Fruit fly (Drosophila melanogaster): ENCODE data around the gene CG1647.

The CG1647 gene

dm6 chr3R:28819555-28820305 lies at the start of gene CG1647, which contains the start of gene CG1523 (continued):
- TF ChIP-seq ham (GFP tag; IDR thresholded peaks at IDR 0.05) (no peak), Dek (tag; optimal IDR thresholded peaks at IDR 0.05) (no peak), Stat92E (GFP tag; optimal IDR thresholded peaks at IDR 0.05) (no peak), CG17359 (tag; optimal IDR thresholded peaks at IDR 0.05) (no peak), ttk (GFP tag; IDR thresholded peaks at IDR 0.05) (peak; percentile 53; the same call in 1 of the 2 replicates), insv (GFP tag; optimal IDR thresholded peaks at IDR 0.05) (peak in 1 of 2 experiments; percentile 5), jing (GFP tag; optimal IDR thresholded peaks at IDR 0.05) (no peak), Mes4 (GFP tag; optimal IDR thresholded peaks at IDR 0.05) (peak; percentile 33), Hr3 (GFP tag; optimal IDR thresholded peaks at IDR 0.05) (peak; percentile 40), ems (GFP tag; optimal IDR thresholded peaks at IDR 0.05) (no peak), Mad (GFP tag; optimal IDR thresholded peaks at IDR 0.05) (peak; percentile 29), cad (GFP tag; optimal IDR thresholded peaks at IDR 0.05) (no peak), ftz-f1 (GFP tag; optimal IDR thresholded peaks at IDR 0.05) (no peak), exex (tag; optimal IDR thresholded peaks at IDR 0.05) (no peak), wdn (GFP tag; IDR thresholded peaks at IDR 0.05) (peak; percentile 38; the same call in 1 of the 2 replicates), Dref (GFP tag; IDR thresholded peaks at IDR 0.05) (peak; percentile 69), CG12744 (GFP tag; optimal IDR thresholded peaks at IDR 0.05) (no peak), CG6813 (GFP tag; optimal IDR thresholded peaks at IDR 0.05) (no peak), Doc3 (GFP tag; IDR thresholded peaks at IDR 0.05; ENCODE audit: partially characterized antibody) (peak; percentile 51; the same call in 1 of the 3 replicates), ro (GFP tag; IDR thresholded peaks at IDR 0.05) (no peak), Fer3 (tag; optimal IDR thresholded peaks at IDR 0.05) (peak; percentile 50), CG7556 (GFP tag; optimal IDR thresholded peaks at IDR 0.05) (peak; percentile 64), PHDP (tag; optimal IDR thresholded peaks at IDR 0.05) (no peak), CG10267 (tag; optimal IDR thresholded peaks at IDR 0.05) (peak; percentile 88), Chrac-16 (GFP tag; optimal IDR thresholded peaks at IDR 0.05) (peak; percentile 61), CG10565 (GFP tag; optimal IDR thresholded peaks at IDR 0.05) (no peak), Sox100B (GFP tag; optimal IDR thresholded peaks at IDR 0.05) (no peak), CG10366 (GFP tag; IDR thresholded peaks at IDR 0.05) (peak; percentile 51; the same call in 1 of the 2 replicates), Atf3 (GFP tag; optimal IDR thresholded peaks at IDR 0.05) (peak; percentile 15), NfI (GFP tag; optimal IDR thresholded peaks at IDR 0.05) (peak; percentile 62), CG18011 (GFP tag; optimal IDR thresholded peaks at IDR 0.05) (peak; percentile 19), Sry-δ (GFP tag; optimal IDR thresholded peaks at IDR 0.05) (peak; percentile 41), Xrp1 (GFP tag; IDR thresholded peaks at IDR 0.05) (peak; percentile 54), chm (GFP tag; IDR thresholded peaks at IDR 0.05) (no peak), CG18764 (GFP tag; optimal IDR thresholded peaks at IDR 0.05) (peak; percentile 45), aop (GFP tag; IDR thresholded peaks at IDR 0.05) (no peak), luna (GFP tag; optimal IDR thresholded peaks at IDR 0.05) (peak; percentile 20), Pdp1 (GFP tag; optimal IDR thresholded peaks at IDR 0.05) (peak in 1 of 2 experiments; percentile 49), MTF-1 (GFP tag; optimal IDR thresholded peaks at IDR 0.05; ENCODE audit: borderline replicate concordance) (no peak), CG18476 (GFP tag; optimal IDR thresholded peaks at IDR 0.05) (peak; percentile 50), CG42726 (GFP tag; IDR thresholded peaks at IDR 0.05; ENCODE audit: partially characterized antibody) (no peak), CkIIα-i1 (GFP tag; IDR thresholded peaks at IDR 0.05) (no peak), pnt (GFP tag; optimal IDR thresholded peaks at IDR 0.05) (peak; percentile 55), Ssrp (tag; optimal IDR thresholded peaks at IDR 0.05) (peak; percentile 61), fd64A (GFP tag; optimal IDR thresholded peaks at IDR 0.05) (no peak), wor (GFP tag; IDR thresholded peaks at IDR 0.05) (peak; percentile 41; the same call in 1 of the 2 replicates), CG8478 (optimal IDR thresholded peaks at IDR 0.05) (no peak), Camta (GFP tag; optimal IDR thresholded peaks at IDR 0.05) (peak; percentile 12), CG11085 (GFP tag; IDR thresholded peaks at IDR 0.05) (no peak)
